Worm (Caenorhabditis elegans) whole organism, L4/young adult: ENCODE results near the gene fbxb-92.

Experiments used
- W03F9.2 ChIP-seq: fragments of 150-350 bp; optimal IDR thresholded peaks from 2 replicates; lab custom pipeline; 2014; ENCODE audit warnings: missing biosample characterization, missing genetic modification characterization
- dao-5 ChIP-seq: sonication (generic microtip); optimal IDR thresholded peaks from 2 replicates; lab custom pipeline; 2016; ENCODE audit warnings: missing genotype, missing genetic modification characterization, moderate library complexity, missing compliant biosample characterization

- TF ChIP-seq W03F9.2 (no peak), dao-5 (tag; lab: Kevin White, UChicago) (no peak)
These were observed 3.6 kb downstream of the fbxb-92 start, which contains the start of gene nta-1 for ce11 chrII:3743684-3744200.
